Fruit fly (Drosophila melanogaster) whole organism, embryonic: ENCODE data around the gene RpS30.

Source experiments
- Atf3 ChIP-seq: fragments of 200-800 bp; sonication (Bioruptor generic); optimal IDR thresholded peaks from 3 replicates; lab custom pipeline; 2016; ENCODE audit warnings: missing biosample characterization, missing genetic modification characterization
- CG10267 ChIP-seq: fragments of 200-800 bp; sonication (Bioruptor generic); optimal IDR thresholded peaks from 2 replicates; lab custom pipeline; 2018; ENCODE audit warnings: missing biosample characterization, mild to moderate bottlenecking, missing genetic modification characterization, moderate library complexity
- CG10321 ChIP-seq: fragments of 200-800 bp; sonication (Bioruptor generic); IDR thresholded peaks from 2 replicates; pipeline ENCODE4 v1.3.6; 2022; ENCODE audit warnings: missing biosample characterization, missing genetic modification characterization
- CG11247 ChIP-seq: fragments of 200-800 bp; sonication (Bioruptor generic); IDR thresholded peaks from 2 replicates; pipeline ENCODE4 v1.3.6; 2022; ENCODE audit warnings: missing biosample characterization, missing genetic modification characterization
- CG12071 ChIP-seq: fragments of 200-800 bp; sonication (Bioruptor generic); optimal IDR thresholded peaks from 3 replicates; lab custom pipeline; 2018; ENCODE audit warnings: missing biosample characterization, mild to moderate bottlenecking, missing genetic modification characterization
- CG12104 ChIP-seq: fragments of 200-800 bp; sonication (Bioruptor generic); optimal IDR thresholded peaks from 3 replicates; lab custom pipeline; 2016; ENCODE audit warnings: missing biosample characterization, missing genetic modification characterization
- CG12659 ChIP-seq: fragments of 200-800 bp; sonication (Bioruptor generic); optimal IDR thresholded peaks from 3 replicates; lab custom pipeline; 2017; ENCODE audit warnings: mild to moderate bottlenecking, missing biosample characterization, missing genetic modification reagents, missing genetic modification characterization
- CG14014 ChIP-seq: fragments of 200-800 bp; sonication (Bioruptor generic); IDR thresholded peaks from 2 replicates; pipeline ENCODE4 v1.3.6; 2022; ENCODE audit warnings: missing biosample characterization, missing genetic modification characterization
- CG1603 ChIP-seq: fragments of 200-800 bp; sonication (Bioruptor generic); optimal IDR thresholded peaks from 2 replicates; lab custom pipeline; 2019; ENCODE audit warnings: missing biosample characterization, mild to moderate bottlenecking, missing genetic modification characterization, moderate library complexity
- CG17328 ChIP-seq: fragments of 200-800 bp; sonication (Bioruptor generic); IDR thresholded peaks from 2 replicates; pipeline ENCODE4 v1.3.6; 2022; ENCODE audit warnings: missing biosample characterization, missing genetic modification characterization
- CG17385 ChIP-seq: fragments of 200-800 bp; sonication (Bioruptor generic); optimal IDR thresholded peaks from 3 replicates; lab custom pipeline; 2018; ENCODE audit warnings: missing biosample characterization, mild to moderate bottlenecking, missing genetic modification characterization
- CG5180 ChIP-seq: fragments of 200-800 bp; sonication (Bioruptor generic); optimal IDR thresholded peaks from 3 replicates; lab custom pipeline; 2017; ENCODE audit warnings: missing biosample characterization, missing genetic modification characterization, mild to moderate bottlenecking, moderate library complexity, missing genetic modification reagents
- CG6683 ChIP-seq: fragments of 200-800 bp; sonication (Bioruptor generic); optimal IDR thresholded peaks from 2 replicates; lab custom pipeline; 2017; ENCODE audit warnings: missing biosample characterization, mild to moderate bottlenecking, missing genetic modification characterization, missing genetic modification reagents
- CG7271 ChIP-seq: fragments of 200-800 bp; sonication (Bioruptor generic); optimal IDR thresholded peaks from 2 replicates; lab custom pipeline; 2018; ENCODE audit warnings: missing biosample characterization, mild to moderate bottlenecking, missing genetic modification characterization, moderate library complexity
- CG8359 ChIP-seq: fragments of 200-800 bp; sonication (Bioruptor generic); optimal IDR thresholded peaks from 2 replicates; lab custom pipeline; 2017; ENCODE audit warnings: missing biosample characterization, mild to moderate bottlenecking, missing genetic modification characterization, borderline replicate concordance
- Chrac-16 ChIP-seq: fragments of 200-800 bp; sonication (Bioruptor generic); optimal IDR thresholded peaks from 3 replicates; lab custom pipeline; 2016; ENCODE audit warnings: missing biosample characterization, missing genetic modification characterization
- Dref ChIP-seq: fragments of 200-800 bp; sonication (Bioruptor generic); IDR thresholded peaks from 2 replicates; pipeline ENCODE4 v1.3.6; 2022; ENCODE audit warnings: missing biosample characterization, missing genetic modification characterization
- Ets65A ChIP-seq: fragments of 200-800 bp; sonication (Bioruptor generic); peaks from one replicate; lab custom pipeline; 2016; ENCODE audit warnings: missing biosample characterization, missing genetic modification characterization
- Fer1 ChIP-seq: fragments of 200-800 bp; sonication (Bioruptor generic); optimal IDR thresholded peaks from 2 replicates; lab custom pipeline; 2017; ENCODE audit warnings: missing biosample characterization, mild to moderate bottlenecking, missing genetic modification characterization
- HHEX ChIP-seq: fragments of 200-800 bp; sonication (Bioruptor generic); optimal IDR thresholded peaks from 3 replicates; lab custom pipeline; 2017; ENCODE audit warnings: missing biosample characterization, mild to moderate bottlenecking, missing genetic modification characterization, missing genetic modification reagents
- HLHmδ ChIP-seq: fragments of 200-800 bp; sonication (Bioruptor generic); optimal IDR thresholded peaks from 2 replicates; lab custom pipeline; 2018; ENCODE audit warnings: missing biosample characterization, mild to moderate bottlenecking, missing genetic modification characterization, moderate library complexity
- Kr ChIP-seq: fragments of 200-800 bp; sonication (Bioruptor generic); optimal IDR thresholded peaks from 2 replicates; lab custom pipeline; 2017; ENCODE audit warnings: missing biosample characterization, mild to moderate bottlenecking, missing genetic modification characterization
- Lhr ChIP-seq: fragments of 200-800 bp; sonication (Bioruptor generic); optimal IDR thresholded peaks from 3 replicates; lab custom pipeline; 2017; ENCODE audit warnings: mild to moderate bottlenecking, missing biosample characterization, missing genetic modification reagents, missing genetic modification characterization
- Lpt ChIP-seq: fragments of >200 bp; optimal IDR thresholded peaks from 2 replicates; lab custom pipeline; 2018; ENCODE audit warnings: missing biosample characterization, missing genetic modification characterization
- Med ChIP-seq: fragments of 200-800 bp; sonication (Bioruptor generic); peaks from one replicate; lab custom pipeline; 2016; ENCODE audit warnings: missing biosample characterization, missing genetic modification characterization, mild to moderate bottlenecking, inconsistent platforms, moderate library complexity
- Mes4 ChIP-seq: fragments of 200-800 bp; sonication (Bioruptor generic); optimal IDR thresholded peaks from 2 replicates; lab custom pipeline; 2016; ENCODE audit warnings: missing biosample characterization, missing genetic modification characterization
- Rfx ChIP-seq: fragments of 200-800 bp; sonication (Bioruptor generic); IDR thresholded peaks from 2 replicates; pipeline ENCODE4 v1.3.6; 2022; ENCODE audit warnings: missing biosample characterization, missing genetic modification characterization
- ara ChIP-seq: fragments of 200-800 bp; sonication (Bioruptor generic); IDR thresholded peaks from 2 replicates; pipeline ENCODE4 v1.3.6; 2022; ENCODE audit warnings: missing biosample characterization, missing genetic modification characterization
- bcd ChIP-seq: fragments of 200-800 bp; sonication (Bioruptor generic); optimal IDR thresholded peaks from 2 replicates; lab custom pipeline; 2017; ENCODE audit warnings: missing biosample characterization, mild to moderate bottlenecking, missing genetic modification characterization
- chm ChIP-seq: fragments of 200-800 bp; sonication (Bioruptor generic); IDR thresholded peaks from 2 replicates; pipeline ENCODE4 v1.3.6; 2022; ENCODE audit warnings: missing biosample characterization, missing genetic modification characterization
- crol ChIP-seq: fragments of 200-800 bp; sonication (Bioruptor generic); IDR thresholded peaks from 2 replicates; pipeline ENCODE4 v1.3.6; 2022; ENCODE audit warnings: missing biosample characterization, missing genetic modification characterization
- dmrt99B ChIP-seq: fragments of 200-800 bp; sonication (Bioruptor generic); optimal IDR thresholded peaks from 2 replicates; lab custom pipeline; 2018; ENCODE audit warnings: missing biosample characterization, mild to moderate bottlenecking, missing genetic modification characterization, moderate library complexity
- dysf ChIP-seq: fragments of 200-800 bp; sonication (Bioruptor generic); IDR thresholded peaks from 3 replicates; pipeline ENCODE4 v1.3.6; 2022; ENCODE audit warnings: missing biosample characterization, missing genetic modification characterization
- en ChIP-seq: fragments of 200-800 bp; sonication (Bioruptor generic); optimal IDR thresholded peaks from 2 replicates; lab custom pipeline; 2016; ENCODE audit warnings: missing biosample characterization, missing genetic modification characterization
- gce ChIP-seq: fragments of 200-800 bp; sonication (Bioruptor generic); IDR thresholded peaks from 3 replicates; pipeline ENCODE4 v1.3.6; 2022; ENCODE audit warnings: missing biosample characterization, missing genetic modification characterization
- gem ChIP-seq: fragments of 200-800 bp; sonication (Bioruptor generic); optimal IDR thresholded peaks from 2 replicates; lab custom pipeline; 2019; ENCODE audit warnings: missing biosample characterization, mild to moderate bottlenecking, missing genetic modification characterization, moderate library complexity
- jumu ChIP-seq: fragments of 200-800 bp; sonication (Bioruptor generic); optimal IDR thresholded peaks from 3 replicates; lab custom pipeline; 2016; ENCODE audit warnings: missing biosample characterization, missing genetic modification characterization
- otp ChIP-seq: fragments of 200-800 bp; sonication (Bioruptor generic); IDR thresholded peaks from 3 replicates; pipeline ENCODE4, ENCODE4 v1.3.6; 2022; ENCODE audit warnings: missing biosample characterization, missing genetic modification characterization
- p53 ChIP-seq: fragments of 200-800 bp; sonication (Bioruptor generic); optimal IDR thresholded peaks from 2 replicates; lab custom pipeline; 2016; ENCODE audit warnings: missing biosample characterization, missing genetic modification characterization
- pum ChIP-seq: fragments of 200-800 bp; sonication (Bioruptor generic); optimal IDR thresholded peaks from 2 replicates; lab custom pipeline; 2016; ENCODE audit warnings: missing biosample characterization, missing genetic modification characterization
- ranshi ChIP-seq: fragments of 200-800 bp; sonication (Bioruptor generic); IDR thresholded peaks from 2 replicates; pipeline ENCODE4 v1.3.6; 2022; ENCODE audit warnings: missing biosample characterization, missing genetic modification characterization
- salm ChIP-seq: fragments of 200-800 bp; sonication (Bioruptor generic); optimal IDR thresholded peaks from 2 replicates; lab custom pipeline; 2018; ENCODE audit warnings: missing biosample characterization, mild to moderate bottlenecking, missing genetic modification characterization
- sna ChIP-seq: fragments of 200-800 bp; sonication (Bioruptor generic); IDR thresholded peaks from 2 replicates; pipeline ENCODE4 v1.3.6; 2022; ENCODE audit warnings: missing biosample characterization, missing genetic modification characterization; ENCODE audit not compliant: partially characterized antibody
- tna ChIP-seq: fragments of 200-800 bp; sonication (Bioruptor generic); IDR thresholded peaks from 2 replicates; pipeline ENCODE4 v1.3.6; 2022; ENCODE audit warnings: missing biosample characterization, missing genetic modification characterization; ENCODE audit not compliant: partially characterized antibody
- usp ChIP-seq: fragments of >200 bp; optimal IDR thresholded peaks from 2 replicates; lab custom pipeline; 2017; ENCODE audit warnings: missing biosample characterization, missing genetic modification characterization
- vvl ChIP-seq: fragments of 200-800 bp; sonication (Bioruptor generic); IDR thresholded peaks from 2 replicates; pipeline ENCODE4 v1.3.6; 2022; ENCODE audit warnings: missing biosample characterization, missing genetic modification characterization
- wek ChIP-seq: fragments of 200-800 bp; sonication (Bioruptor generic); optimal IDR thresholded peaks from 3 replicates; lab custom pipeline; 2018; ENCODE audit warnings: missing biosample characterization, mild to moderate bottlenecking, missing genetic modification characterization, moderate library complexity
- wor ChIP-seq: fragments of 200-800 bp; sonication (Bioruptor generic); IDR thresholded peaks from 2 replicates; pipeline ENCODE4 v1.3.6; 2022; ENCODE audit warnings: missing biosample characterization, missing genetic modification characterization
- zen ChIP-seq: fragments of 200-800 bp; sonication (Bioruptor generic); optimal IDR thresholded peaks from 3 replicates; lab custom pipeline; 2018; ENCODE audit warnings: missing biosample characterization, mild to moderate bottlenecking, missing genetic modification characterization, moderate library complexity
- zf30C ChIP-seq: fragments of 200-800 bp; sonication (Bioruptor generic); optimal IDR thresholded peaks from 3 replicates; lab custom pipeline; 2018; ENCODE audit warnings: missing biosample characterization, mild to moderate bottlenecking, missing genetic modification characterization

The RpS30 gene

DNA sequence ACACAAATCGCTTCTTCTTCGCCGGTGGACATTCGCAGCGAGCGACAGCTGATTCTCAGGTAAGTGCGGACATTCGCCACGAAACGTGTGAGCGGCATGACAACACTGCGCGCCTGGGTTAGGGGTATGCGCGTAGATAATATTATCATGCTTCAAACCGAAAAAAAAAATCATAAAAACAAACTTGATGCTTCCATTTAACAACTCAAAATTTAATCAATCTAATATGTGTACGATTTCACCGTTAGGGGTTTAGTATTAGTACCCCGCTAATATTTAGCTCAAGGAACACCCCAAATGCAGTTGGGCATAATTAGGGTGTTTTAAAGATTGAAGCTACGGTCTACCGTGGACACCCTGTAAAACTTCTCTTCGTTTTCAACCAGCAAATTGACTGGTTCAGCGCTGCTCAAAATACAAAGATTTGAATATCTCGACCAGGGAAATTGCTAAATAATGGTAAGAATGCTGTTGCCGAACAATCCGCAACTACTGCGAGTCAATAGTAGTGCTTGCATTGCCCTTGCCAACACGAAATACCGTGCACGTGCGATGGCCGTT lies 28.4 kb upstream of the RpS30 start, which contains the start of the genes CG17271 and RpS20 (continued):
- TF ChIP-seq Chrac-16 (GFP tag; lab: Kevin White, UChicago) = peak; percentile 93
- peak; percentile 92 for TF ChIP-seq CG14014 (GFP tag; lab: Robert Waterston, UW)
- peak; percentile 98 for TF ChIP-seq CG17385 (GFP tag; lab: Kevin White, UChicago)
- peak; percentile 92 for TF ChIP-seq Lhr
- peak; percentile 95 for TF ChIP-seq vvl (GFP tag; lab: Robert Waterston, UW)
- peak; percentile 90 for TF ChIP-seq Atf3 (GFP tag; lab: Kevin White, UChicago)
- peak; percentile 86 for TF ChIP-seq ranshi (GFP tag; lab: Robert Waterston, UW)
- peak; percentile 96 for TF ChIP-seq pum (GFP tag; lab: Kevin White, UChicago)
- peak; percentile 57 for TF ChIP-seq CG5180 (GFP tag; lab: Kevin White, UChicago)
- TF ChIP-seq bcd (GFP tag; lab: Kevin White, UChicago) = peak; percentile 90
- TF ChIP-seq Med = peak; percentile 99
- peak; percentile 99 for TF ChIP-seq Ets65A (GFP tag; lab: Kevin White, UChicago)
- peak; percentile 94 for TF ChIP-seq Mes4 (GFP tag; lab: Kevin White, UChicago)
- TF ChIP-seq crol (GFP tag; lab: Robert Waterston, UW) = 0 out of 2 replicates have a peak, but pooled peaks have one; percentile 20
- peak; percentile 62 for TF ChIP-seq salm (tag; lab: Kevin White, UChicago)
- peak; percentile 86 for TF ChIP-seq CG12104 (GFP tag; lab: Kevin White, UChicago)
- peak; percentile 43 for TF ChIP-seq CG8359 (GFP tag; lab: Kevin White, UChicago)
- peak; percentile 88 for TF ChIP-seq CG10267 (tag; lab: Kevin White, UChicago)
- TF ChIP-seq CG12071 = peak; percentile 79
- peak; percentile 90 for TF ChIP-seq en
- peak; percentile 82; the same call in 2 of the 3 replicates for TF ChIP-seq gce (GFP tag; lab: Robert Waterston, UW)
- TF ChIP-seq HLHmδ (GFP tag; lab: Kevin White, UChicago) = peak; percentile 7
- peak; percentile 37; the same call in 1 of the 2 replicates for TF ChIP-seq Dref (GFP tag; lab: Robert Waterston, UW)
- TF ChIP-seq dmrt99B = peak; percentile 81
- peak; percentile 91 for TF ChIP-seq CG1603 (tag; lab: Kevin White, UChicago)
- peak; percentile 59 for TF ChIP-seq CG7271
- peak; percentile 92 for TF ChIP-seq Rfx
- TF ChIP-seq dysf (GFP tag; lab: Robert Waterston, UW) = peak; percentile 89
- no peak for TF ChIP-seq sna
- TF ChIP-seq gem = peak; percentile 94
- peak; percentile 69 for TF ChIP-seq wor (GFP tag; lab: Robert Waterston, UW)
- TF ChIP-seq CG17328 (GFP tag; lab: Robert Waterston, UW) = peak; percentile 80
- peak; percentile 76 for TF ChIP-seq CG6683 (GFP tag; lab: Kevin White, UChicago)
- no peak for TF ChIP-seq Kr
- peak; percentile 83 for TF ChIP-seq chm (GFP tag; lab: Robert Waterston, UW)
- peak; percentile 88 for TF ChIP-seq zen (tag; lab: Kevin White, UChicago)
- TF ChIP-seq Fer1 (GFP tag; lab: Kevin White, UChicago) = peak; percentile 90
- TF ChIP-seq usp (GFP tag; lab: Kevin White, UChicago) = no peak
- peak; percentile 84 for TF ChIP-seq CG11247 (GFP tag; lab: Robert Waterston, UW)
- TF ChIP-seq Lpt (GFP tag; lab: Kevin White, UChicago) = no peak
- TF ChIP-seq tna (GFP tag; lab: Robert Waterston, UW) = no peak
- peak; percentile 92 for TF ChIP-seq p53
- TF ChIP-seq CG10321 = peak; percentile 42; the same call in 1 of the 2 replicates
- peak; percentile 92 for TF ChIP-seq otp (GFP tag; lab: Robert Waterston, UW)
- peak; percentile 96 for TF ChIP-seq jumu
- TF ChIP-seq ara (GFP tag; lab: Robert Waterston, UW) = peak; percentile 84
- TF ChIP-seq zf30C (GFP tag; lab: Kevin White, UChicago) = no peak
- peak; percentile 96 for TF ChIP-seq CG12659 (GFP tag; lab: Kevin White, UChicago)
- peak; percentile 81 for TF ChIP-seq HHEX
- TF ChIP-seq wek (GFP tag; lab: Kevin White, UChicago) = peak; percentile 100
